Worm (Caenorhabditis elegans): ENCODE measurements around the gene mfn-1.
A peak's percentile ranks its signal among the peaks of the same experiment; 100 is the strongest.

mfn-1 gene

DNA sequence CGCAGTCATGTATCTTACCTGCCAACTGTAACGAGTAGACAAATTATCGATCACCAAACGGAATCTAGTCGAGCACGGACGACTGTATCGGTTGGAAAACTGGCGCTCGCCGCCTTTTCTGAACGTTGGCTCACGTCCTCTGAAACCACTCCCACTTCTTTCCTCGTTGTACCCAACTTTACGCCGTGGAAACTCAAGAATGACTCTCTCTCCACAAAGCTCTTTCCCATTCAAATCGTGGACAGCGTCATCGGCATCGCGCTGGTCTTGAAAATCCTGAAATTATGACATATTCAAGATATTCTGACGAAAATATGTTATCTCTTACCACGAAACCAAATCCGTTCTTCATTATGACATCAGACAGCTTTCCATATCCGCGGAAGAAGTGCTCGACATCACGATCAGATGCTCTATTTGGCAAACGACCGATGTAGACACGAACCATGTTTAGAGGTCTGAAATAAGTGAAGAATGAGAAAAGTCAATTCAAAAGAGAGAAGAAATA is 19.3 kb downstream of the mfn-1 start, which contains the start of gene rsp-2:
Gene rsp-2 (minus strand): TSS at position 458 of the 508 bp plus-strand sequence.
- TF ChIP-seq mml-1 (tag; optimal IDR thresholded peaks at IDR 0.05): no peak
- no peak for TF ChIP-seq nhr-76 (tag; optimal IDR thresholded peaks at IDR 0.05)
- TF ChIP-seq ceh-82 (tag; optimal IDR thresholded peaks at IDR 0.05): no peak
- TF ChIP-seq lsy-12 (tag; optimal IDR thresholded peaks at IDR 0.05): no peak
- TF ChIP-seq ceh-28 (tag; optimal IDR thresholded peaks at IDR 0.05): no peak
- TF ChIP-seq daf-12 (tag; optimal IDR thresholded peaks at IDR 0.05): no peak
- no peak for TF ChIP-seq egl-27 (tag; optimal IDR thresholded peaks at IDR 0.05)
- no peak for TF ChIP-seq ceh-9 (tag; optimal IDR thresholded peaks at IDR 0.05)
- no peak for TF ChIP-seq fkh-2 (tag; optimal IDR thresholded peaks at IDR 0.05)
- no peak for TF ChIP-seq R02D3.7 (tag; optimal IDR thresholded peaks at IDR 0.05)
- TF ChIP-seq zag-1 (tag; optimal IDR thresholded peaks at IDR 0.05): no peak
- no peak for TF ChIP-seq aly-2 (tag; optimal IDR thresholded peaks at IDR 0.05)
- no peak for TF ChIP-seq jun-1 (tag; optimal IDR thresholded peaks at IDR 0.05)
- TF ChIP-seq tbx-2 (tag; optimal IDR thresholded peaks at IDR 0.05): no peak
- TF ChIP-seq skn-1 (tag; optimal IDR thresholded peaks at IDR 0.05): no peak
- no peak for TF ChIP-seq unc-39 (tag; optimal IDR thresholded peaks at IDR 0.05)
- TF ChIP-seq pqm-1 (tag; optimal IDR thresholded peaks at IDR 0.05): no peak
- TF ChIP-seq snpc-4 (tag; optimal IDR thresholded peaks at IDR 0.05): no peak

ce11 chrII:11451738-11452137 is 20.1 kb downstream of the mfn-1 start:
- no peak for TF ChIP-seq elt-1 (tag; optimal IDR thresholded peaks at IDR 0.05)
- no peak for TF ChIP-seq skn-1 (tag; optimal IDR thresholded peaks at IDR 0.05)
- TF ChIP-seq snpc-4 (tag; optimal IDR thresholded peaks at IDR 0.05): no peak
- TF ChIP-seq pha-4 (tag; optimal IDR thresholded peaks at IDR 0.05): no peak
- TF ChIP-seq jun-1 (tag; optimal IDR thresholded peaks at IDR 0.05): no peak

DNA sequence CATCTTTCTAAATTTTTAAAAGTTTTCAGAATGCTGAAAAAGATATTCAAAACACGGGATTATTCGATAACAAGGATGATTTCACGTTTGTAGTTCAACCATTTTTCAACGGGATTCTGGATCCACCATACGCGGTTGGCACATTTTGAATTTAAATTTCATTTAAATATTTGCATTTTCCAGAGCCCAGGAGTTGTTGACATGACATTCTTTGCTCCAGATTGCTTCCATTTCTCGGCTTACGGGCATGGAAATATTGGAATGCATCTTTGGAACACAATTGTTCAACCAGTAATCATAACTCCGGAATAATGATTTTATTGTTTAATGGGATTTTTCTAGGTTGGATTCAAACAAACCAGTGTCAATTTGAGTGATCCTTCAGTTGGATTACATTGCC is 20.9 kb downstream of the mfn-1 start:
- TF ChIP-seq fkh-10 (GFP tag; optimal IDR thresholded peaks at IDR 0.05): no peak
- TF ChIP-seq ama-1 (optimal IDR thresholded peaks at IDR 0.05): no peak
- no peak for TF ChIP-seq lsy-12 (tag; optimal IDR thresholded peaks at IDR 0.05)
- no peak for TF ChIP-seq daf-12 (tag; optimal IDR thresholded peaks at IDR 0.05)
- no peak for TF ChIP-seq elt-2 (tag; optimal IDR thresholded peaks at IDR 0.05)
- no peak for TF ChIP-seq egl-27 (tag; optimal IDR thresholded peaks at IDR 0.05)
- no peak for TF ChIP-seq ceh-82 (tag; optimal IDR thresholded peaks at IDR 0.05)
- no peak for TF ChIP-seq nhr-25 (tag; optimal IDR thresholded peaks at IDR 0.05)
- no peak for TF ChIP-seq elt-3 (tag; optimal IDR thresholded peaks at IDR 0.05)
- no peak for TF ChIP-seq skn-1 (tag; optimal IDR thresholded peaks at IDR 0.05)

DNA sequence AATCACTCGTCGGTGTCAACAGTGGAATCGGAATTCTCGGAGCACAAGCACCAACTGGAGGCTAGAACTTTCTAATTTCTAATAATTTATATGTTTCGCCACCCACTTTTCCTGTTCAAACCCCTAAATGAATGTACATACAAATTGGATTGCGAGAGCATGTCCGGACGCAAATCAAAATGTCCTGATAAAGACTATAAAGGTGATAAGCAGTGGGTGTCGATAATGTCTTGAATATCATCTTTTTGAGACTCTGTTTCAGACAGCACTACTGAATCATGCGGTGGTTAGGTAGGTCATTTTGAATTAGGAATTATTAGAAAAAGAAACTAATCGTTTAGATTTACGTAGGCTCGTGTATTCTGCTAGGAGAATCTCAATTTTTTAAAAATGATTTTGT is 23.1 kb downstream of the mfn-1 start, which contains the start of gene W02B12.1:
Gene W02B12.1 (plus strand): TSS at position 269 of the 400 bp plus-strand sequence.
- TF ChIP-seq unc-39 (tag; optimal IDR thresholded peaks at IDR 0.05) (no peak), nhr-12 (tag; optimal IDR thresholded peaks at IDR 0.05) (no peak), ZK546.5 (tag; optimal IDR thresholded peaks at IDR 0.05) (no peak), nhr-237 (tag; optimal IDR thresholded peaks at IDR 0.05) (no peak), lin-39 (tag; optimal IDR thresholded peaks at IDR 0.05) (no peak), elt-1 (tag; optimal IDR thresholded peaks at IDR 0.05) (no peak), mdl-1 (tag; optimal IDR thresholded peaks at IDR 0.05) (no peak), ztf-11 (tag; optimal IDR thresholded peaks at IDR 0.05) (no peak), fos-1 (tag; optimal IDR thresholded peaks at IDR 0.05) (no peak), pqm-1 (tag; optimal IDR thresholded peaks at IDR 0.05) (peak; percentile 72), nfya-1 (tag; optimal IDR thresholded peaks at IDR 0.05; ENCODE audit: insufficient read depth) (no peak), skn-1 (tag; optimal IDR thresholded peaks at IDR 0.05) (no peak), elt-2 (tag; optimal IDR thresholded peaks at IDR 0.05) (peak; percentile 77), nhr-67 (tag; optimal IDR thresholded peaks at IDR 0.05) (no peak)

DNA sequence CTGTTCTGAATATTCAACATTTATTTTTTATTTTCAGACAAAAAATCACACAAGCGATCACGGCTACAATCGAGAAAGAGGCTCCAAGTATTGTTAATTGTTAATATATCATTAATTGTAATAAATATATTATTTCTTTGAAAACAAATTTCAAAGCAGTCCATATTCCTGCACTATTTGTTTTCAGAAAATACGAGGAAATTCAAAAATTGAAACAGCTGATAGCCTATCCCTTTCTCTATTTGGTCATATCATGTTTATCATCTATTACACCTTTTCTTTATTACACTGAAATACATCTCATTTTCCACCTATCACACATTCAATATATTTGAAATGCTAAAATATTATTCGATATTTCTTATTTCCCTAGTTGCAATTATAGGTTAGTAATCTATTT is 26.8 kb downstream of the mfn-1 start, which contains the start of gene W02B12.13:
Gene W02B12.13 (plus strand): TSS at position 301 of the 400 bp plus-strand sequence.
- TF ChIP-seq snpc-4 (tag; optimal IDR thresholded peaks at IDR 0.05) (no peak), fos-1 (tag; optimal IDR thresholded peaks at IDR 0.05) (no peak), unc-62 (GFP tag; optimal IDR thresholded peaks at IDR 0.05) (no peak), elt-2 (tag; optimal IDR thresholded peaks at IDR 0.05) (no peak), nhr-12 (tag; optimal IDR thresholded peaks at IDR 0.05) (no peak), ceh-28 (tag; optimal IDR thresholded peaks at IDR 0.05) (no peak), nhr-237 (tag; optimal IDR thresholded peaks at IDR 0.05) (no peak)

All from whole organism, L3 larva.